Worm (Caenorhabditis elegans): ENCODE results near the gene smap-1.

ce11 chrIII:10740518-10740917 lies 926 bp upstream of the smap-1 start, which contains the start of gene K01G5.8:
- TF ChIP-seq skn-1 (tag; optimal IDR thresholded peaks at IDR 0.05) (no peak), ztf-11 (tag; optimal IDR thresholded peaks at IDR 0.05) (no peak), nhr-11 (tag; optimal IDR thresholded peaks at IDR 0.05) (no peak), snpc-4 (tag; optimal IDR thresholded peaks at IDR 0.05) (no peak), nhr-237 (tag; optimal IDR thresholded peaks at IDR 0.05) (no peak), crh-2 (tag; optimal IDR thresholded peaks at IDR 0.05) (no peak), ztf-4 (tag; optimal IDR thresholded peaks at IDR 0.05) (no peak), lin-13 (GFP tag; optimal IDR thresholded peaks at IDR 0.05) (no peak), nhr-10 (tag; optimal IDR thresholded peaks at IDR 0.05) (no peak), ceh-16 (tag; optimal IDR thresholded peaks at IDR 0.05) (no peak), zag-1 (tag; optimal IDR thresholded peaks at IDR 0.05) (no peak), F13H6.1 (tag; optimal IDR thresholded peaks at IDR 0.05) (no peak), C34F6.9 (tag; optimal IDR thresholded peaks at IDR 0.05) (no peak), fos-1 (tag; optimal IDR thresholded peaks at IDR 0.05) (no peak)
